Fruit fly (Drosophila melanogaster) whole organism, embryonic: ENCODE data around the gene CG13659.

Experiments used
- ATbp ChIP-seq: fragments of 200-800 bp; sonication (Bioruptor generic); optimal IDR thresholded peaks from 2 replicates; lab custom pipeline; 2017; ENCODE audit warnings: missing biosample characterization, mild to moderate bottlenecking, missing genetic modification characterization, missing genetic modification reagents
- Asciz ChIP-seq: fragments of 200-800 bp; sonication (Bioruptor generic); optimal IDR thresholded peaks from 2 replicates; lab custom pipeline; 2017; ENCODE audit warnings: missing biosample characterization, mild to moderate bottlenecking, missing genetic modification characterization, missing genetic modification reagents
- Atf3 ChIP-seq: fragments of 200-800 bp; sonication (Bioruptor generic); optimal IDR thresholded peaks from 3 replicates; lab custom pipeline; 2016; ENCODE audit warnings: missing biosample characterization, missing genetic modification characterization
- CG10209 ChIP-seq: fragments of 200-800 bp; sonication (Bioruptor generic); optimal IDR thresholded peaks from 3 replicates; lab custom pipeline; 2017; ENCODE audit warnings: missing biosample characterization, mild to moderate bottlenecking, missing genetic modification characterization, missing genetic modification reagents
- CG10366 ChIP-seq: fragments of 200-800 bp; sonication (Bioruptor generic); IDR thresholded peaks from 2 replicates; pipeline ENCODE4 v1.3.6; 2022; ENCODE audit warnings: missing biosample characterization, missing genetic modification characterization
- CG10462 ChIP-seq: fragments of 200-800 bp; sonication (Bioruptor generic); optimal IDR thresholded peaks from 2 replicates; lab custom pipeline; 2016; ENCODE audit warnings: missing biosample characterization, missing genetic modification characterization
- CG11560 ChIP-seq: fragments of 200-800 bp; sonication (Bioruptor generic); IDR thresholded peaks from 3 replicates; pipeline ENCODE4 v1.3.6; 2022; ENCODE audit warnings: missing biosample characterization, missing genetic modification characterization
- CG12391 ChIP-seq: fragments of 200-800 bp; sonication (Bioruptor generic); optimal IDR thresholded peaks from 3 replicates; lab custom pipeline; 2018; ENCODE audit warnings: missing biosample characterization, mild to moderate bottlenecking, missing genetic modification characterization, moderate library complexity
- CG13123 ChIP-seq: fragments of 200-800 bp; sonication (Bioruptor generic); optimal IDR thresholded peaks from 2 replicates; lab custom pipeline; 2016; ENCODE audit warnings: missing biosample characterization, missing genetic modification characterization
- CG13624 ChIP-seq: fragments of 200-800 bp; sonication (Bioruptor generic); optimal IDR thresholded peaks from 2 replicates; lab custom pipeline; 2016; ENCODE audit warnings: missing biosample characterization, missing genetic modification characterization
- CG14860 ChIP-seq: fragments of 200-800 bp; sonication (Bioruptor generic); IDR thresholded peaks from 3 replicates; pipeline ENCODE4 v1.3.6; 2022; ENCODE audit warnings: missing biosample characterization, missing genetic modification characterization; ENCODE audit not compliant: partially characterized antibody
- CG15601 ChIP-seq: fragments of 200-800 bp; sonication (Bioruptor generic); optimal IDR thresholded peaks from 3 replicates; lab custom pipeline; 2019; ENCODE audit warnings: missing biosample characterization, mild to moderate bottlenecking, missing genetic modification characterization, moderate library complexity
- CG15696 ChIP-seq: fragments of 200-800 bp; sonication (Bioruptor generic); optimal IDR thresholded peaks from 2 replicates; lab custom pipeline; 2019; ENCODE audit warnings: missing biosample characterization, mild to moderate bottlenecking, missing genetic modification characterization, moderate library complexity
- CG1602 ChIP-seq: fragments of 200-800 bp; sonication (Bioruptor generic); optimal IDR thresholded peaks from 3 replicates; lab custom pipeline; 2016; ENCODE audit warnings: missing biosample characterization, missing genetic modification characterization
- CG16815 ChIP-seq: fragments of 200-800 bp; sonication (Bioruptor generic); optimal IDR thresholded peaks from 3 replicates; lab custom pipeline; 2017; ENCODE audit warnings: missing biosample characterization, mild to moderate bottlenecking, missing genetic modification characterization
- CG17359 ChIP-seq: fragments of 200-800 bp; sonication (Bioruptor generic); optimal IDR thresholded peaks from 3 replicates; lab custom pipeline; 2018; ENCODE audit warnings: missing biosample characterization, mild to moderate bottlenecking, missing genetic modification characterization, moderate library complexity
- CG18599 ChIP-seq: fragments of 200-800 bp; sonication (Bioruptor generic); optimal IDR thresholded peaks from 3 replicates; lab custom pipeline; 2017; ENCODE audit warnings: missing biosample characterization, missing genetic modification characterization, mild to moderate bottlenecking, moderate library complexity, missing genetic modification reagents
- CG3163 ChIP-seq: fragments of 200-800 bp; sonication (Bioruptor generic); optimal IDR thresholded peaks from 3 replicates; lab custom pipeline; 2016; ENCODE audit warnings: missing biosample characterization, missing genetic modification characterization
- CG34224 ChIP-seq: fragments of 200-800 bp; sonication (Bioruptor generic); IDR thresholded peaks from 3 replicates; pipeline ENCODE4 v1.3.6; 2022; ENCODE audit warnings: missing biosample characterization, missing genetic modification characterization; ENCODE audit not compliant: partially characterized antibody
- CG3995 ChIP-seq: fragments of 200-800 bp; sonication (Bioruptor generic); optimal IDR thresholded peaks from 3 replicates; lab custom pipeline; 2016; ENCODE audit warnings: missing biosample characterization, missing genetic modification characterization
- CG4282 ChIP-seq: fragments of 200-800 bp; sonication (Bioruptor generic); optimal IDR thresholded peaks from 2 replicates; lab custom pipeline; 2016; ENCODE audit warnings: missing biosample characterization, missing genetic modification characterization
- CG6654 ChIP-seq: fragments of 200-800 bp; sonication (Bioruptor generic); optimal IDR thresholded peaks from 2 replicates; lab custom pipeline; 2017; ENCODE audit warnings: missing biosample characterization, mild to moderate bottlenecking, missing genetic modification characterization
- CG7372 ChIP-seq: fragments of 200-800 bp; sonication (Bioruptor generic); IDR thresholded peaks from 2 replicates; pipeline ENCODE4 v1.3.6; 2022; ENCODE audit warnings: missing biosample characterization, missing genetic modification characterization
- CG7839 ChIP-seq: fragments of 200-800 bp; sonication (Bioruptor generic); optimal IDR thresholded peaks from 3 replicates; lab custom pipeline; 2018; ENCODE audit warnings: missing biosample characterization, mild to moderate bottlenecking, missing genetic modification characterization, moderate library complexity
- CTCF ChIP-seq: fragments of 200-800 bp; sonication (Bioruptor generic); optimal IDR thresholded peaks from 2 replicates; lab custom pipeline; 2017; ENCODE audit warnings: missing biosample characterization, mild to moderate bottlenecking, missing genetic modification characterization, moderate library complexity
- Camta ChIP-seq: fragments of 200-800 bp; sonication (Bioruptor generic); optimal IDR thresholded peaks from 2 replicates; lab custom pipeline; 2016; ENCODE audit warnings: missing biosample characterization, missing genetic modification characterization
- Dek ChIP-seq: fragments of 200-800 bp; sonication (Bioruptor generic); optimal IDR thresholded peaks from 3 replicates; lab custom pipeline; 2019; ENCODE audit warnings: missing biosample characterization, mild to moderate bottlenecking, missing genetic modification characterization, moderate library complexity
- H2.0 ChIP-seq: fragments of 200-800 bp; sonication (Bioruptor generic); IDR thresholded peaks from 2 replicates; pipeline ENCODE4 v1.3.6; 2022; ENCODE audit warnings: missing biosample characterization, missing genetic modification characterization
- Kr ChIP-seq: fragments of 200-800 bp; sonication (Bioruptor generic); optimal IDR thresholded peaks from 2 replicates; lab custom pipeline; 2017; ENCODE audit warnings: missing biosample characterization, mild to moderate bottlenecking, missing genetic modification characterization
- Lim3 ChIP-seq: fragments of 200-800 bp; sonication (Bioruptor generic); IDR thresholded peaks from 2 replicates; pipeline ENCODE4 v1.3.6; 2022; ENCODE audit warnings: missing biosample characterization, missing genetic modification characterization
- MTF-1 ChIP-seq: fragments of 200-800 bp; sonication (Bioruptor generic); optimal IDR thresholded peaks from 2 replicates; lab custom pipeline; 2018; ENCODE audit warnings: missing biosample characterization, mild to moderate bottlenecking, missing genetic modification characterization, borderline replicate concordance
- Oli ChIP-seq: fragments of 200-800 bp; sonication (Bioruptor generic); optimal IDR thresholded peaks from 2 replicates; lab custom pipeline; 2018; ENCODE audit warnings: missing biosample characterization, mild to moderate bottlenecking, missing genetic modification characterization, moderate library complexity
- Ptx1 ChIP-seq: fragments of 200-800 bp; sonication (Bioruptor generic); IDR thresholded peaks from 2 replicates; pipeline ENCODE4 v1.3.6; 2022; ENCODE audit warnings: missing biosample characterization, missing genetic modification characterization
- Sin3A ChIP-seq: fragments of >200 bp; optimal IDR thresholded peaks from 2 replicates; lab custom pipeline; 2018
- Tbp ChIP-seq: fragments of >200 bp; optimal IDR thresholded peaks from 2 replicates; lab custom pipeline; 2018; ENCODE audit warnings: missing biosample characterization, missing genetic modification characterization
- Vsx1 ChIP-seq: fragments of 200-800 bp; sonication (Bioruptor generic); optimal IDR thresholded peaks from 2 replicates; lab custom pipeline; 2017; ENCODE audit warnings: missing biosample characterization, mild to moderate bottlenecking, missing genetic modification characterization, missing genetic modification reagents
- bigmax ChIP-seq: fragments of 200-800 bp; sonication (Bioruptor generic); optimal IDR thresholded peaks from 2 replicates; lab custom pipeline; 2018; ENCODE audit warnings: missing biosample characterization, mild to moderate bottlenecking, missing genetic modification characterization
- btn ChIP-seq: fragments of 200-800 bp; sonication (Bioruptor generic); optimal IDR thresholded peaks from 2 replicates; lab custom pipeline; 2016; ENCODE audit warnings: missing biosample characterization, missing genetic modification characterization
- cg ChIP-seq: fragments of 200-800 bp; sonication (Bioruptor generic); optimal IDR thresholded peaks from 3 replicates; lab custom pipeline; 2019; ENCODE audit warnings: missing biosample characterization, mild to moderate bottlenecking, missing genetic modification characterization, moderate library complexity
- crp ChIP-seq, 2 experiments: fragments of 200-800 bp; sonication (Bioruptor generic); optimal IDR thresholded peaks; 2 replicates in 1 of 2; 3 replicates in 1 of 2; lab custom pipeline; 2017; ENCODE audit warnings: missing biosample characterization in 2 of 2, missing genetic modification characterization in 2 of 2, mild to moderate bottlenecking in 1 of 2, moderate library complexity in 1 of 2
- danr ChIP-seq: fragments of 200-800 bp; sonication (Bioruptor generic); IDR thresholded peaks from 2 replicates; pipeline ENCODE4 v1.3.6; 2022; ENCODE audit warnings: missing biosample characterization, missing genetic modification characterization
- eyg ChIP-seq: fragments of 200-800 bp; sonication (Bioruptor generic); optimal IDR thresholded peaks from 3 replicates; lab custom pipeline; 2016; ENCODE audit warnings: missing biosample characterization, missing genetic modification characterization
- kah ChIP-seq: fragments of 200-800 bp; sonication (Bioruptor generic); optimal IDR thresholded peaks from 2 replicates; lab custom pipeline; 2018; ENCODE audit warnings: missing biosample characterization, mild to moderate bottlenecking, missing genetic modification characterization
- nau ChIP-seq: fragments of 200-800 bp; sonication (Bioruptor generic); optimal IDR thresholded peaks from 3 replicates; lab custom pipeline; 2017; ENCODE audit warnings: missing biosample characterization, mild to moderate bottlenecking, missing genetic modification characterization, missing genetic modification reagents
- nmo ChIP-seq: fragments of 200-800 bp; sonication (Bioruptor generic); optimal IDR thresholded peaks from 2 replicates; lab custom pipeline; 2018; ENCODE audit warnings: missing biosample characterization, mild to moderate bottlenecking, missing genetic modification characterization, moderate library complexity
- pnt ChIP-seq: fragments of 200-800 bp; sonication (Bioruptor generic); optimal IDR thresholded peaks from 3 replicates; lab custom pipeline; 2016; ENCODE audit warnings: missing biosample characterization, missing genetic modification characterization
- rib ChIP-seq: fragments of 200-800 bp; sonication (Bioruptor generic); IDR thresholded peaks from 2 replicates; pipeline ENCODE4 v1.3.6; 2022; ENCODE audit warnings: missing biosample characterization, missing genetic modification characterization
- ro ChIP-seq: fragments of 200-800 bp; sonication (Bioruptor generic); IDR thresholded peaks from 2 replicates; pipeline ENCODE4 v1.3.6; 2022; ENCODE audit warnings: missing biosample characterization, missing genetic modification characterization
- schlank ChIP-seq: fragments of 200-800 bp; sonication (Bioruptor generic); optimal IDR thresholded peaks from 2 replicates; lab custom pipeline; 2018; ENCODE audit warnings: missing biosample characterization, mild to moderate bottlenecking, missing genetic modification characterization
- tx ChIP-seq: fragments of 200-800 bp; sonication (Bioruptor generic); optimal IDR thresholded peaks from 2 replicates; lab custom pipeline; 2016; ENCODE audit warnings: missing biosample characterization, missing genetic modification characterization
- vnd ChIP-seq: fragments of 200-800 bp; sonication (Bioruptor generic); IDR thresholded peaks from 3 replicates; pipeline ENCODE4 v1.3.6; 2022; ENCODE audit warnings: missing biosample characterization, missing genetic modification characterization; ENCODE audit not compliant: partially characterized antibody
- zen2 ChIP-seq: fragments of 200-800 bp; sonication (Bioruptor generic); IDR thresholded peaks from 3 replicates; pipeline ENCODE4 v1.3.6; 2022; ENCODE audit warnings: missing biosample characterization, missing genetic modification characterization; ENCODE audit not compliant: partially characterized antibody

CG13659 gene

dm6 chr3R:25275276-25275675 lies 25.4 kb upstream of the CG13659 start (continued):
- TF ChIP-seq MTF-1 (peak; percentile 6), tx (GFP tag; lab: Kevin White, UChicago) (no peak), btn (GFP tag; lab: Kevin White, UChicago) (no peak), CG7372 (peak; percentile 59), CG15601 (tag; lab: Kevin White, UChicago) (no peak), schlank (tag; lab: Kevin White, UChicago) (peak; percentile 34), Atf3 (GFP tag; lab: Kevin White, UChicago) (no peak), eyg (GFP tag; lab: Kevin White, UChicago) (peak; percentile 14), CG10209 (GFP tag; lab: Kevin White, UChicago) (no peak), CG10366 (GFP tag; lab: Robert Waterston, UW) (no peak), Asciz (no peak), pnt (no peak), ro (GFP tag; lab: Robert Waterston, UW) (no peak), CG1602 (GFP tag; lab: Kevin White, UChicago) (no peak), Ptx1 (GFP tag; lab: Robert Waterston, UW) (no peak), Lim3 (GFP tag; lab: Robert Waterston, UW) (no peak), danr (GFP tag; lab: Robert Waterston, UW) (no peak), CG13123 (GFP tag; lab: Kevin White, UChicago) (no peak), nau (no peak), bigmax (GFP tag; lab: Kevin White, UChicago) (no peak), CG12391 (no peak), CG15696 (tag; lab: Kevin White, UChicago) (no peak), Tbp (GFP tag; lab: Kevin White, UChicago) (no peak), zen2 (GFP tag; lab: Robert Waterston, UW) (no peak), CG3995 (GFP tag; lab: Kevin White, UChicago) (no peak), rib (GFP tag; lab: Robert Waterston, UW) (no peak), CG4282 (no peak), H2.0 (no peak), ATbp (GFP tag; lab: Kevin White, UChicago) (no peak), CG14860 (GFP tag; lab: Robert Waterston, UW) (no peak), CG18599 (GFP tag; lab: Kevin White, UChicago) (peak; percentile 68), CTCF (GFP tag; lab: Kevin White, UChicago) (no peak), Oli (tag; lab: Kevin White, UChicago) (no peak), CG10462 (GFP tag; lab: Kevin White, UChicago) (no peak), Camta (no peak), crp (GFP tag; optimal IDR thresholded peaks at IDR 0.05; lab: Kevin White, UChicago) (no peak), CG17359 (tag; lab: Kevin White, UChicago) (no peak), nmo (GFP tag; lab: Kevin White, UChicago) (no peak), CG6654 (GFP tag; lab: Kevin White, UChicago) (no peak), CG11560 (tag; lab: Robert Waterston, UW) (no peak), CG34224 (GFP tag; lab: Robert Waterston, UW) (no peak), Sin3A (lab: Kevin White, UChicago) (no peak), kah (no peak), cg (GFP tag; lab: Kevin White, UChicago) (no peak), CG16815 (GFP tag; lab: Kevin White, UChicago) (no peak), Kr (GFP tag; lab: Kevin White, UChicago) (no peak), Vsx1 (GFP tag; lab: Kevin White, UChicago) (no peak), CG3163 (GFP tag; lab: Kevin White, UChicago) (no peak), CG13624 (no peak), Dek (tag; lab: Kevin White, UChicago) (peak; percentile 38), vnd (GFP tag; lab: Robert Waterston, UW) (no peak), CG7839 (tag; lab: Kevin White, UChicago) (no peak)
